Worm (Caenorhabditis elegans) whole organism, mixed stage, embryonic: ENCODE data around the gene mdt-1.2.

ENCODE experiments used
- M03D4.4 ChIP-seq: sonication (generic microtip); optimal IDR thresholded peaks from 2 replicates; lab custom pipeline; 2017; ENCODE audit warnings: mild to moderate bottlenecking, missing genetic modification characterization, missing compliant biosample characterization
- blmp-1 ChIP-seq: fragments of 150-350 bp; optimal IDR thresholded peaks from 2 replicates; lab custom pipeline; 2014; ENCODE audit warnings: missing biosample characterization, missing genetic modification characterization
- ceh-39 ChIP-seq: fragments of 150-350 bp; optimal IDR thresholded peaks from 2 replicates; lab custom pipeline; 2014; ENCODE audit warnings: missing biosample characterization, missing genetic modification characterization
- ceh-43 ChIP-seq: fragments of 200-800 bp; sonication (Bioruptor generic); optimal IDR thresholded peaks from 2 replicates; lab custom pipeline; 2018; ENCODE audit warnings: mild to moderate bottlenecking, missing genetic modification characterization, moderate library complexity, missing compliant biosample characterization
- ceh-83 ChIP-seq: fragments of 200-800 bp; sonication (Bioruptor generic); optimal IDR thresholded peaks from 2 replicates; lab custom pipeline; 2018; ENCODE audit warnings: mild to moderate bottlenecking, missing genetic modification characterization, missing compliant biosample characterization
- ces-1 ChIP-seq: fragments of 150-350 bp; optimal IDR thresholded peaks from 2 replicates; lab custom pipeline; 2014; ENCODE audit warnings: missing biosample characterization, missing genetic modification reagents, missing genetic modification characterization
- cnd-1 ChIP-seq: fragments of 200-800 bp; sonication (Bioruptor generic); optimal IDR thresholded peaks from 2 replicates; lab custom pipeline; 2018; ENCODE audit warnings: mild to moderate bottlenecking, missing genetic modification characterization, missing compliant biosample characterization
- drap-1 ChIP-seq: fragments of 200-800 bp; sonication (Bioruptor generic); optimal IDR thresholded peaks from 3 replicates; lab custom pipeline; 2018; ENCODE audit warnings: mild to moderate bottlenecking, missing genetic modification characterization, missing compliant biosample characterization
- elt-1 ChIP-seq: sonication (generic microtip); optimal IDR thresholded peaks from 2 replicates; lab custom pipeline; 2017; ENCODE audit warnings: missing genetic modification characterization, mild to moderate bottlenecking, missing compliant biosample characterization, antibody characterized with exemption, moderate library complexity, borderline replicate concordance; ENCODE audit not compliant: insufficient read depth
- elt-3 ChIP-seq: fragments of 150-350 bp; optimal IDR thresholded peaks from 2 replicates; lab custom pipeline; 2014; ENCODE audit warnings: missing biosample characterization, missing genetic modification characterization
- ham-2 ChIP-seq: fragments of 200-800 bp; sonication (Bioruptor generic); optimal IDR thresholded peaks from 2 replicates; lab custom pipeline; 2018; ENCODE audit warnings: mild to moderate bottlenecking, missing genetic modification characterization, missing compliant biosample characterization
- hlh-1 ChIP-seq: fragments of 150-350 bp; optimal IDR thresholded peaks from 2 replicates; lab custom pipeline; 2014; ENCODE audit warnings: missing biosample characterization, missing genetic modification reagents, missing genetic modification characterization
- lin-13 ChIP-seq: fragments of 150-350 bp; optimal IDR thresholded peaks from 2 replicates; lab custom pipeline; 2014; ENCODE audit warnings: missing biosample characterization, missing genetic modification characterization
- lin-32 ChIP-seq: fragments of 200-800 bp; sonication (Bioruptor generic); optimal IDR thresholded peaks from 2 replicates; lab custom pipeline; 2018; ENCODE audit warnings: mild to moderate bottlenecking, missing genetic modification characterization, missing compliant biosample characterization
- lsy-2 ChIP-seq: fragments of 150-350 bp; optimal IDR thresholded peaks from 2 replicates; lab custom pipeline; 2014; ENCODE audit warnings: missing biosample characterization, missing genetic modification characterization
- mab-5 ChIP-seq: fragments of 150-350 bp; optimal IDR thresholded peaks from 2 replicates; lab custom pipeline; 2014; ENCODE audit warnings: missing biosample characterization, missing genetic modification characterization
- mep-1 ChIP-seq: fragments of 150-350 bp; optimal IDR thresholded peaks from 2 replicates; lab custom pipeline; 2017; ENCODE audit warnings: missing biosample characterization, missing genetic modification reagents, missing genetic modification characterization, inconsistent platforms
- mls-2 ChIP-seq: sonication (generic microtip); optimal IDR thresholded peaks from 2 replicates; lab custom pipeline; 2016; ENCODE audit warnings: mild to moderate bottlenecking, missing genetic modification characterization, moderate library complexity, missing compliant biosample characterization
- nhr-12 ChIP-seq: fragments of 150-350 bp; optimal IDR thresholded peaks from 2 replicates; lab custom pipeline; 2014; ENCODE audit warnings: missing biosample characterization, missing genetic modification characterization
- nhr-2 ChIP-seq: fragments of 150-350 bp; optimal IDR thresholded peaks from 2 replicates; lab custom pipeline; 2014; ENCODE audit warnings: missing biosample characterization, missing genetic modification characterization
- nhr-237 ChIP-seq: fragments of 150-350 bp; optimal IDR thresholded peaks from 2 replicates; lab custom pipeline; 2014; ENCODE audit warnings: missing biosample characterization, missing genetic modification characterization
- nhr-28 ChIP-seq: fragments of 150-350 bp; optimal IDR thresholded peaks from 2 replicates; lab custom pipeline; 2014; ENCODE audit warnings: missing biosample characterization, missing genetic modification characterization
- nhr-76 ChIP-seq: sonication (generic microtip); optimal IDR thresholded peaks from 2 replicates; lab custom pipeline; 2017; ENCODE audit warnings: missing biosample characterization, missing genetic modification characterization
- pha-4 ChIP-seq: fragments of 150-350 bp; optimal IDR thresholded peaks from 2 replicates; lab custom pipeline; 2018; ENCODE audit warnings: missing biosample characterization, missing genetic modification reagents, missing genetic modification characterization
- sem-2 ChIP-seq: fragments of 200-800 bp; sonication (Bioruptor generic); optimal IDR thresholded peaks from 2 replicates; lab custom pipeline; 2018; ENCODE audit warnings: mild to moderate bottlenecking, missing genetic modification characterization, missing compliant biosample characterization
- sptf-1 ChIP-seq: sonication (generic microtip); optimal IDR thresholded peaks from 2 replicates; lab custom pipeline; 2017; ENCODE audit warnings: mild to moderate bottlenecking, missing genetic modification characterization, moderate library complexity, missing compliant biosample characterization
- tbx-8 ChIP-seq: fragments of 200-800 bp; sonication (Bioruptor generic); optimal IDR thresholded peaks from 2 replicates; lab custom pipeline; 2018; ENCODE audit warnings: mild to moderate bottlenecking, missing genetic modification characterization, moderate library complexity, missing compliant biosample characterization
- unc-120 ChIP-seq: sonication (generic microtip); optimal IDR thresholded peaks from 2 replicates; lab custom pipeline; 2017; ENCODE audit warnings: missing genetic modification characterization, missing compliant biosample characterization; ENCODE audit not compliant: poor library complexity, severe bottlenecking
- unc-39 ChIP-seq: fragments of 150-350 bp; optimal IDR thresholded peaks from 2 replicates; lab custom pipeline; 2014; ENCODE audit warnings: missing biosample characterization, missing genetic modification characterization
- zip-8 ChIP-seq: fragments of 150-350 bp; optimal IDR thresholded peaks from 2 replicates; lab custom pipeline; 2014; ENCODE audit warnings: missing biosample characterization, missing genetic modification characterization

The mdt-1.2 gene

DNA sequence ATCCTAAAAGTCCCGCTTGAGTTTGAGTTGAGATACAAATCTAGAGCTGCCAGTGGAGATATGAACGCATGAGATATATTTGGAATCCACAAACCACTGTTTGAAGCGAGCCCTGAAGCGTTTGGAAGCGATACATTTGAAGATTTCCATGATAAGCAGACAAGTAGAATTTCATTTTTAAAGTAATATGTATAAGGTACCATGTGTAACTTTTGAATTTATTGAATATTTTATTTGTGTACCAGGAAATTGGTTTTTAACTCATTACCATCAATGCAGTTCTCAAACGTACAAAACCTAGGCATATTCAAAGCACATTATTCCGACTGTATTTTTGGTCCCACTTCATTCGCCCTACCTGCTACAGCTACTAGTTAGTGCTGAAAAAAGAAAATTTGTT, 26.9 kb downstream of the mdt-1.2 start, which contains the start of gene B0302.2:
Gene B0302.2 (plus strand): TSS at position 301 of the 400 bp plus-strand sequence.
- TF ChIP-seq cnd-1 (no peak), nhr-76 (tag; lab: Kevin White, UChicago) (no peak), ces-1 (GFP tag; lab: Kevin White, UChicago) (no peak), nhr-12 (tag; lab: Kevin White, UChicago) (no peak), lin-32 (GFP tag; lab: Kevin White, UChicago) (no peak), blmp-1 (tag; lab: Kevin White, UChicago) (no peak), drap-1 (GFP tag; lab: Kevin White, UChicago) (no peak), ceh-39 (tag; lab: Kevin White, UChicago) (no peak), sptf-1 (tag; lab: Kevin White, UChicago) (no peak), nhr-237 (tag; lab: Kevin White, UChicago) (no peak), unc-39 (tag; lab: Kevin White, UChicago) (no peak), lsy-2 (tag; lab: Kevin White, UChicago) (no peak), zip-8 (tag; lab: Kevin White, UChicago) (no peak), elt-3 (no peak), ceh-83 (GFP tag; lab: Kevin White, UChicago) (no peak), nhr-28 (no peak)

DNA sequence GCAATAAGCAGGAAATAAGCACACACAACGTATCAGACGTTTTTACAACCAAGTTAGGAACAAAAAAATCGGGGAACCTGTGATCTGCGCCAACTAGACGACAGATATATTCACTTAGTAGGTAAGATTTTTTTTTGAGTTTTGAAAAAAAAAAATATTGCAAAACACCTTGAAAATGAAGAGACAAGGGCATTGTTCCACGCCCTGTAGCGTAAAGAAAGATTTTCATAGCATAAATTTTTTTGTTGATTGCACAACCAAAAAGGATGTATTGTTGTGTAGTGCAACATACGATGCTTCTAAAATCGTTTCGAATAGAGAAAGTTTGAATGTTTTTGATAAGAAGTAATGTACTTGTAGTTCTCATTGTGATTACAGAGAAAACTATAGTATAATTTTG, 28.8 kb downstream of the mdt-1.2 start:
- no peak for TF ChIP-seq lin-32 (GFP tag; lab: Kevin White, UChicago)
- TF ChIP-seq nhr-76 (tag; lab: Kevin White, UChicago) = no peak
- TF ChIP-seq nhr-2 (tag; lab: Kevin White, UChicago) = no peak

DNA sequence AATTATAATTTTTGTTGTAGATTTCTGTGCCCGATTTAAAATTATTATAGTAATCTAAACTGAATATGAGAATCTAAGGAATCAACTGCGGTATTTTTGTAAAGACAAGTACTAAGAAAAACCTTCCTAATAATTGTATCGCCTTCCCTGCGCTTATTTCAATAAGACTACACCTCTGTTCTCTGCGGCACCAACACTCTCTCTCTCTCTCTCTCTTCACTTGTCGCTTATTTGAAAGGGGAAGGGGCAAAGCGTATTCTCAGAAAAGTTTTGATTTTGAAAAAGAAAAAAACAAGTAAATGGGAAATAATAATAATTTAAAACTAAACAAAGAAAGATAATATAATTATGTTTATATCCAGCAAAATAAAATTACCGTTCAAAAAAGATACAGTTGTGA, 29.9 kb downstream of the mdt-1.2 start:
- no peak for TF ChIP-seq sem-2 (GFP tag; lab: Kevin White, UChicago)
- TF ChIP-seq nhr-28 = no peak
- TF ChIP-seq blmp-1 (tag; lab: Kevin White, UChicago) = no peak
- TF ChIP-seq ceh-43 (GFP tag; lab: Kevin White, UChicago) = peak; percentile 26
- peak; percentile 10 for TF ChIP-seq mab-5 (tag; lab: Kevin White, UChicago)
- peak; percentile 50 for TF ChIP-seq ces-1 (GFP tag; lab: Kevin White, UChicago)
- peak; percentile 76 for TF ChIP-seq pha-4 (tag; lab: Kevin White, UChicago)
- peak; percentile 89 for TF ChIP-seq nhr-237 (tag; lab: Kevin White, UChicago)
- peak; percentile 6 for TF ChIP-seq nhr-2 (tag; lab: Kevin White, UChicago)
- peak; percentile 32 for TF ChIP-seq ceh-39 (tag; lab: Kevin White, UChicago)
- TF ChIP-seq cnd-1 = peak; percentile 19
- no peak for TF ChIP-seq lin-13 (tag; lab: Kevin White, UChicago)
- TF ChIP-seq hlh-1 = peak; percentile 3
- TF ChIP-seq lsy-2 (tag; lab: Kevin White, UChicago) = peak; percentile 56
- no peak for TF ChIP-seq unc-120 (tag; lab: Kevin White, UChicago)
- no peak for TF ChIP-seq mls-2 (tag; lab: Kevin White, UChicago)
- no peak for TF ChIP-seq zip-8 (tag; lab: Kevin White, UChicago)
- TF ChIP-seq mep-1 (tag; lab: Kevin White, UChicago) = peak; percentile 61
- TF ChIP-seq drap-1 (GFP tag; lab: Kevin White, UChicago) = peak; percentile 9
- TF ChIP-seq ham-2 (GFP tag; lab: Kevin White, UChicago) = no peak
- peak; percentile 61 for TF ChIP-seq sptf-1 (tag; lab: Kevin White, UChicago)
- peak; percentile 62 for TF ChIP-seq M03D4.4 (tag; lab: Kevin White, UChicago)

DNA sequence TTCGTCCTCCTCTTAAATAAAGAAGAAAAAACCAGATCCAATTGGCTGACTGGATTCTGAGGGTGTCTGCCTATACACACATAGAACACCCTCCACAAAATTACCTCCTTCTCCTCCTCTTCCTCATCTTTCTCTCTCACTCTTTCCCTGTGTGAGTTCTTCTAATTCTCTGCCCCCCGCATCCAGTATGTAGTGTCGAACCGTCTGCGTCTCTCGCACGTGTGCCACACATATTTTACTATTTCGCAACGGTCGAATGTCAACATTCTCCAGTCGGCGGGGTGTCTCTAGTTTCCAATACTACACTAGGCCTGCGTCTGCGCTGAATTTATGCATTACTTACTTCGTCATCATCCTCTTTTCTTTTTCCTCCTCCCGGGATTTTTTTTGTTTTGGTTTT, 33.0 kb downstream of the mdt-1.2 start:
- TF ChIP-seq nhr-76 (tag; lab: Kevin White, UChicago) = no peak
- peak; percentile 48 for TF ChIP-seq hlh-1
- TF ChIP-seq pha-4 (tag; lab: Kevin White, UChicago) = peak; percentile 92
- TF ChIP-seq lsy-2 (tag; lab: Kevin White, UChicago) = peak; percentile 38
- TF ChIP-seq elt-1 (tag; lab: Kevin White, UChicago) = no peak
- TF ChIP-seq sptf-1 (tag; lab: Kevin White, UChicago) = peak; percentile 53
- TF ChIP-seq mab-5 (tag; lab: Kevin White, UChicago) = no peak
- TF ChIP-seq unc-120 (tag; lab: Kevin White, UChicago) = peak; percentile 52
- TF ChIP-seq nhr-237 (tag; lab: Kevin White, UChicago) = peak; percentile 80
- no peak for TF ChIP-seq tbx-8 (GFP tag; lab: Kevin White, UChicago)
- TF ChIP-seq drap-1 (GFP tag; lab: Kevin White, UChicago) = peak; percentile 51
- TF ChIP-seq elt-3 = peak; percentile 21
- TF ChIP-seq lin-13 (tag; lab: Kevin White, UChicago) = peak; percentile 45
- TF ChIP-seq mep-1 (tag; lab: Kevin White, UChicago) = peak; percentile 59
- peak; percentile 69 for TF ChIP-seq ces-1 (GFP tag; lab: Kevin White, UChicago)
- TF ChIP-seq M03D4.4 (tag; lab: Kevin White, UChicago) = peak; percentile 1
- TF ChIP-seq ceh-39 (tag; lab: Kevin White, UChicago) = no peak
